Worm (Caenorhabditis elegans): Measurements from ENCODE around the gene K02C4.5.
A peak's percentile ranks its signal among the peaks of the same experiment; 100 is the strongest.

The K02C4.5 gene

DNA sequence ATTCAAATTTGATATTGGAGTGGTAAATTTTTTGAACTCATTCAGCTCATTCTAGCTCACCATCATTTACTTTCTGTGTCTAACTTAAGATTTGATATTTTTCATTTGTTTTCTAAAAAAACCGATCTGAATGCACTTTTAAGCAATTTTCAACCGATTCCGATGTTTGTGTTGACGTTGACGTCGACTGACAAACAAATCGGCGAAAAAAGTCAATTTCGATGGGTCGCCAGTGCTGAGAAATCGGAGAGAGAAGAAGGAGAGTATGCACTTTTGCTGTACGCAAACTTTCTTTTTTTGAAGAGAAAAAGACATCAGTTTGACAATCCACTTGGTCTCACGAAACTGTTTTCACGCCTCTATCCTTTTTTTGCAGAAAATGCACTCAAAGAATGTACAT lies 47.2 kb downstream of the K02C4.5 start:
- TF ChIP-seq cog-1 (tag; optimal IDR thresholded peaks at IDR 0.05) (no peak), ztf-23 (GFP tag; IDR thresholded peaks at IDR 0.05) (no peak), klf-2 (GFP tag; conservative IDR thresholded peaks at IDR 0.05) (no peak), med-1 (GFP tag; optimal IDR thresholded peaks at IDR 0.05; ENCODE audit: insufficient read depth) (no peak), T22C8.4 (GFP tag; IDR thresholded peaks at IDR 0.05) (no peak), tab-1 (GFP tag; IDR thresholded peaks at IDR 0.05) (no peak), ref-1 (GFP tag; conservative IDR thresholded peaks at IDR 0.05) (no peak), ztf-29 (GFP tag; IDR thresholded peaks at IDR 0.05) (no peak), flt-1 (GFP tag; IDR thresholded peaks at IDR 0.05) (no peak)

DNA sequence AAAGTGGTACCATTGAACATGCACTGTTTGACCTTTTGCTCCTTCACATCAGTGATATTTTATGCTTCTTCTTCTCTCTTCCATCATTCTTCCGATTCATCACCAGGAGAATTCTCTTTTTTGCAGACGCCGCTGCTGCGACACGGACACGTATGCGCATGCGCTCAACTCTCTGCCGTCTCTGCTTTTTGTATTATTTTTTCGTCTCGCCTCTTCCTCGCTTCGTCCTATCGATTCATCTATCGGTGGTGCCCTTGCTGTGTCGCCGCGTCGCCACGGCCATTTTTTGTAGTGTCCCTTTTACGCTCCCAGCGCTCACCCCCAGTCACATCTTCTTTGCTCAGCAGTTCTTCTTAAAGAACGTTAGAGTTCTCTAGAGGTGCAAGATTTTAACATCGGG lies 47.9 kb downstream of the K02C4.5 start:
- TF ChIP-seq klf-2 (GFP tag; conservative IDR thresholded peaks at IDR 0.05) (peak; percentile 19; the same call in 1 of the 2 replicates), tab-1 (GFP tag; IDR thresholded peaks at IDR 0.05) (0 out of 2 replicates have a peak, but pooled peaks have one; percentile 14), T22C8.4 (GFP tag; IDR thresholded peaks at IDR 0.05) (peak; percentile 52), flt-1 (GFP tag; IDR thresholded peaks at IDR 0.05) (no peak), med-1 (GFP tag; optimal IDR thresholded peaks at IDR 0.05; ENCODE audit: insufficient read depth) (no peak)

DNA sequence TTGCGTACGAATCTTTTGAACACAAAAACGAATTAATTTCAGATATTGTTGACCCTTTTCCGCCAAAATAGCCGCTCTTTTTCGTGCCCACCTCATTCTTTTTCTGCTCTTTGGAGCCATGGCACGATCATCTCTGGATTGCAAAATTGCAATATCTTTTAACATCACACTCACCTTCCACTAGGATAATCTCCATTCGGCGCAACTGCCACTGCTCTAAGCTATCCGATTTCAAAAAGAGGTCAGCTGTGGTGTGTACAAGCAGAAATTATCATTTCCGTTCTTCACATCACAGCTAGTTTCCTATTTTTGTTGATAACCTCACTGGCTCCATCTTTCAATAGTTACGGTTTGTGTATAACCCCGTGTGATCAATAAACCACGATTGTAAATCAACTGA lies 48.4 kb downstream of the K02C4.5 start:
- TF ChIP-seq ref-1 (GFP tag; conservative IDR thresholded peaks at IDR 0.05) (no peak), flt-1 (GFP tag; IDR thresholded peaks at IDR 0.05) (no peak), klf-2 (GFP tag; conservative IDR thresholded peaks at IDR 0.05) (no peak), T22C8.4 (GFP tag; IDR thresholded peaks at IDR 0.05) (no peak), tab-1 (GFP tag; IDR thresholded peaks at IDR 0.05) (no peak), ztf-23 (GFP tag; IDR thresholded peaks at IDR 0.05) (no peak), cog-1 (tag; optimal IDR thresholded peaks at IDR 0.05) (no peak), med-1 (GFP tag; optimal IDR thresholded peaks at IDR 0.05; ENCODE audit: insufficient read depth) (no peak), ztf-29 (GFP tag; IDR thresholded peaks at IDR 0.05) (no peak)

DNA sequence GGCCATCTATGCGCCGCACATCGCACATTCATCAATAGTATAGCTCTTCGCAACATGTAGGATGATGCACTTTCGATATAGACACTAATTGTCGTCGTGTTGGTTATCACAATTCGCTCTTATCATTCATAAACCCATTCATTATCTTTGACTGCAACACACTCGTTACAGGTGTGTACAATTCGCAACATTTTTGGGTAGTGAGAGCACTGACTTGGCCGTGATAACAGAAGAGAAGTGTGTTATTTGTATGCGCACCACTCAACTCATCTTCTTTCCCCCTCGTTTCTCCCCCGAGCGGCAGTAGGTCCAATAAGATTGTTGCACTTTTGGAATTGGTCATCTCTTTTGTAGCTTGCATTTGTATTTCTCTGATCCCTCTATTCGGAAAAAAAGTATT lies 49.1 kb downstream of the K02C4.5 start:
- TF ChIP-seq tab-1 (GFP tag; IDR thresholded peaks at IDR 0.05) (no peak), ztf-23 (GFP tag; IDR thresholded peaks at IDR 0.05) (no peak), T22C8.4 (GFP tag; IDR thresholded peaks at IDR 0.05) (no peak), flt-1 (GFP tag; IDR thresholded peaks at IDR 0.05) (no peak), ztf-29 (GFP tag; IDR thresholded peaks at IDR 0.05) (no peak), ref-1 (GFP tag; conservative IDR thresholded peaks at IDR 0.05) (no peak), med-1 (GFP tag; optimal IDR thresholded peaks at IDR 0.05; ENCODE audit: insufficient read depth) (no peak), klf-2 (GFP tag; conservative IDR thresholded peaks at IDR 0.05) (no peak), cog-1 (tag; optimal IDR thresholded peaks at IDR 0.05) (no peak)

DNA sequence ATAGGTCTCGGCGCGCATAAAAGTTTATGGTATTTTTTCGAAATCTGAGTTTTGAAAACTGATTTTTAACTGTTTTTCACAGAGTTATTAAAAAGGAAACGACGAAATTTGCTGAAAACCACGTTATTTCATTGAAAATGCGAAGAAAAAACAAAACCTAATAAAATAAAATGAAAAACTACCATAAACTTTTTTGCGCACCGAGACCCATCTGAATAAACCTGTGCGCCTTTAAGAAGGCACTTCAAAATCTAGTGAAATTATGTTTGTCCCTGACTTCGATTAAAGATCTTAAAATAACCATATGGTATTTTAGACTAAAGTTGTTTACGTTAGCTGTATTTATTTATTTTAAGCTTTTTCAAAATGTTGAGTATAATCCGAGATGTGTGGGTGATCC lies 49.6 kb downstream of the K02C4.5 start:
- TF ChIP-seq ztf-29 (GFP tag; IDR thresholded peaks at IDR 0.05) (no peak), ref-1 (GFP tag; conservative IDR thresholded peaks at IDR 0.05) (no peak), flt-1 (GFP tag; IDR thresholded peaks at IDR 0.05) (no peak)

DNA sequence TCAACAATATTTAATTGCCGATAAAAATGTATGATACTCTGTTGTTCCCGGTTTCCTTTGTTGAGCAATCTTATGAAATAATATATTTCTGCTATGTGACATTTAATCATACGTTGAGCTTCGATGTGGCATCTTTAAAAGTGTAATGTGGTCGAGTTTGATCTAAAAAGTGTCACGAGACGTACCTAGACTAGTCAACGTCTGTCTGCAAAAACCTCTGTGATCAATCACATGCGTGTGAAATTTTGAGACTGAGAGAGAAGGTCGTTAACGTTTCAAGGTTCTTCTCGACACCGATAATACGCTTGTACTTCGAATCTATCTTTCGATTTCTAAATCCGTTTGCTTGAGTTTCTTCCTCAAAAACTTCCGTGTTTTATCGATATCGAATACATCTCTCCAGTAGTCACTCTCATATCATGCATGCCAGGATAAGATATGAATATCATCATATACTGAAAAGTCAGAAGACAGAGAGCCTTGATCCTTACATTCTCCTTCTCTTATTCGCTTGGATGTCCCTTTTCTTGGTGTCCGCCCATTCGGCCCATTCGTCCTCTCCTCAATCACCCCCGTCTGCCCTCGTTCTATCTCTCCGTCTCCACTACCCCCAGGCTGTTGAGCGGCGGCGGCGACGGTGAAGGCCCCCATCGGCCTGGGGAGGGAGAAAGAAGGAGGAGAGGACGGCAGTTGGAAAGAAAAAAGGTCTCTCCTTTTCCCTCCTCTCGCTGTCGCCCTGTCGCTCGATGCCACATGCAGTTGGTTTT lies 50.2 kb downstream of the K02C4.5 start:
- TF ChIP-seq cog-1 (tag; optimal IDR thresholded peaks at IDR 0.05): no peak
- 0 out of 2 replicates have a peak, but pooled peaks have one; percentile 33 for TF ChIP-seq flt-1 (GFP tag; IDR thresholded peaks at IDR 0.05)
- TF ChIP-seq tab-1 (GFP tag; IDR thresholded peaks at IDR 0.05): 0 out of 2 replicates have a peak, but pooled peaks have one; percentile 49
- TF ChIP-seq klf-2 (GFP tag; conservative IDR thresholded peaks at IDR 0.05): no peak
- no peak for TF ChIP-seq T22C8.4 (GFP tag; IDR thresholded peaks at IDR 0.05)
- no peak for TF ChIP-seq ref-1 (GFP tag; conservative IDR thresholded peaks at IDR 0.05)
- no peak for TF ChIP-seq ztf-29 (GFP tag; IDR thresholded peaks at IDR 0.05)
- TF ChIP-seq med-1 (GFP tag; optimal IDR thresholded peaks at IDR 0.05; ENCODE audit: insufficient read depth): no peak
- peak; percentile 72 for TF ChIP-seq ztf-23 (GFP tag; IDR thresholded peaks at IDR 0.05)

DNA sequence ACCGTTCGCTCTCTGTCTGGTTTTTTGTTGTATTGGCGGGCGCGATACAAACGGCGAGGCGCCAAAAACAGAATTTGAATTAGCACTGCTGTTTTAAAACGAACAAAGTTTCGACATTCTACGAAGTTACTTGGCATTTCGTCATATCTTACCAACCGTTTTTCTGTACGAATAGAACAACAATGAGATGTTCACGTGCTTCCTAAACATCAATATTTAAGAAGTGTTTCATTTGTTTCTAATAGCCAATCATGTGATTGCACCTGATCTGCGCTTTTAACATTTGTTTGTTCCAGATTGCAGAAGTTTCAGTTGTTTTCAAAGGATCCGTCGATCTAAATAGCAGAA lies 50.8 kb downstream of the K02C4.5 start:
- TF ChIP-seq ztf-29 (GFP tag; IDR thresholded peaks at IDR 0.05) (no peak), ref-1 (GFP tag; conservative IDR thresholded peaks at IDR 0.05) (no peak), flt-1 (GFP tag; IDR thresholded peaks at IDR 0.05) (no peak), cog-1 (tag; optimal IDR thresholded peaks at IDR 0.05) (no peak), med-1 (GFP tag; optimal IDR thresholded peaks at IDR 0.05; ENCODE audit: insufficient read depth) (no peak), tab-1 (GFP tag; IDR thresholded peaks at IDR 0.05) (no peak), klf-2 (GFP tag; conservative IDR thresholded peaks at IDR 0.05) (no peak), T22C8.4 (GFP tag; IDR thresholded peaks at IDR 0.05) (no peak), ztf-23 (GFP tag; IDR thresholded peaks at IDR 0.05) (no peak)

DNA sequence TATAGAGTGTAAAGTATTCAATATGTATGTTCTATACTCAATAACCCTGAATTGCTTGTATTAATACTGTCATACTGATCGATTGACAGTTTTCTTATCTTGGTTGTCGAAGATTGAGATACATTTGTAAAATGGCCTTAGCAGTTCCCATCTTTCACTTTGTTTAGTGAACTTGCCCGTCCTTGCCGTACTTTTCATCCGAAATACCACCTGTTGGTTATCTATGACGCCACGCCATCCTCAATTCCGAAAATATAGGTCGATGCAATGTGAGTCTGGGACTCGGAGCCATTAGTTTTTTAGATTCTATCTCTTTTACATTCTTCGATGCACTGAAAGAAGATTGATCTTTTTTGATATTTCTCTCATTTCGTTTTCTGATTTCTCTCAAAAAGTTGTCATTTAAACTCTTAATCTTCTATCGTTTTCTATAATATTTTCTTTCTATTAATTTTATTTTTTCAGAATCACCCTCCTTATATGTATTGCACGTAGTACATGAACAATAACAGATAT lies 51.3 kb downstream of the K02C4.5 start, which contains the start of gene ulp-4:
TSS of gene ulp-4 (plus strand) at position 466 of the 516 bp plus-strand sequence.
- no peak for TF ChIP-seq ztf-23 (GFP tag; IDR thresholded peaks at IDR 0.05)
- TF ChIP-seq flt-1 (GFP tag; IDR thresholded peaks at IDR 0.05): no peak
- no peak for TF ChIP-seq klf-2 (GFP tag; conservative IDR thresholded peaks at IDR 0.05)
- TF ChIP-seq cog-1 (tag; optimal IDR thresholded peaks at IDR 0.05): no peak
- TF ChIP-seq ref-1 (GFP tag; conservative IDR thresholded peaks at IDR 0.05): no peak
- no peak for TF ChIP-seq ztf-29 (GFP tag; IDR thresholded peaks at IDR 0.05)
- TF ChIP-seq tab-1 (GFP tag; IDR thresholded peaks at IDR 0.05): no peak
- no peak for TF ChIP-seq med-1 (GFP tag; optimal IDR thresholded peaks at IDR 0.05; ENCODE audit: insufficient read depth)
- TF ChIP-seq T22C8.4 (GFP tag; IDR thresholded peaks at IDR 0.05): no peak

Data from whole organism, midembryonic.